Worm (Caenorhabditis elegans) whole organism, young adult: Measurements from ENCODE around the gene fbxa-218.

Experiments
- B0019.2 ChIP-seq: fragments of 200-800 bp; sonication (Bioruptor generic); conservative IDR thresholded peaks from 2 replicates; pipeline ENCODE4 v1.3.6; 2022; ENCODE audit warnings: missing genetic modification reagents, missing genetic modification characterization, missing compliant biosample characterization
- B0035.1 ChIP-seq: sonication (generic microtip); optimal IDR thresholded peaks from 2 replicates; lab custom pipeline; 2016; ENCODE audit warnings: missing genetic modification characterization, mild to moderate bottlenecking, missing compliant biosample characterization, missing genotype, missing genetic modification reagents
- B0336.3 ChIP-seq: fragments of 200-800 bp; sonication (Bioruptor generic); IDR thresholded peaks from 2 replicates; pipeline ENCODE4 v1.3.6; 2022; ENCODE audit warnings: missing genetic modification characterization, missing compliant biosample characterization
- F10E7.11 ChIP-seq: sonication (generic microtip); optimal IDR thresholded peaks from 2 replicates; lab custom pipeline; 2017; ENCODE audit warnings: mild to moderate bottlenecking, missing genetic modification characterization, moderate library complexity, missing compliant biosample characterization
- F33H1.4 ChIP-seq: fragments of 200-800 bp; sonication (Bioruptor generic); IDR thresholded peaks from 2 replicates; pipeline ENCODE4 v1.3.6; 2022; ENCODE audit warnings: missing genetic modification reagents, missing genetic modification characterization, missing compliant biosample characterization
- F49E8.2 ChIP-seq: sonication (generic microtip); optimal IDR thresholded peaks from 3 replicates; lab custom pipeline; 2017; ENCODE audit warnings: missing genetic modification characterization, mild to moderate bottlenecking, missing compliant biosample characterization, antibody characterized with exemption, moderate library complexity; ENCODE audit not compliant: insufficient read depth
- F55B11.4 ChIP-seq: sonication (generic microtip); optimal IDR thresholded peaks from 2 replicates; lab custom pipeline; 2016; ENCODE audit warnings: missing compliant biosample characterization, missing genetic modification characterization, borderline replicate concordance; ENCODE audit not compliant: insufficient read depth
- T26A5.8 ChIP-seq: sonication (generic microtip); optimal IDR thresholded peaks from 2 replicates; lab custom pipeline; 2016; ENCODE audit warnings: missing genetic modification characterization, missing compliant biosample characterization
- Y53F4B.3 ChIP-seq: fragments of 200-800 bp; sonication (Bioruptor generic); IDR thresholded peaks from 2 replicates; pipeline ENCODE4 v1.3.6; 2022; ENCODE audit warnings: missing genetic modification reagents, missing genetic modification characterization, missing compliant biosample characterization
- Y53G8AR.9 ChIP-seq: fragments of 200-800 bp; sonication (Bioruptor generic); conservative IDR thresholded peaks from 2 replicates; pipeline ENCODE4 v1.3.6; 2022; ENCODE audit warnings: missing genetic modification reagents, missing genetic modification characterization, missing compliant biosample characterization
- Y79H2A.3 ChIP-seq: fragments of 200-800 bp; sonication (Bioruptor generic); conservative IDR thresholded peaks from 2 replicates; pipeline ENCODE4 v1.3.6; 2022; ENCODE audit warnings: missing genetic modification reagents, missing genetic modification characterization, missing compliant biosample characterization
- Y95B8A.8 ChIP-seq: fragments of 200-800 bp; sonication (Bioruptor generic); IDR thresholded peaks from 2 replicates; pipeline ENCODE4 v1.3.6; 2022; ENCODE audit warnings: missing genetic modification reagents, missing genetic modification characterization, missing compliant biosample characterization
- attf-5 ChIP-seq: fragments of 200-800 bp; sonication (Bioruptor generic); optimal IDR thresholded peaks from 2 replicates; lab custom pipeline; 2018; ENCODE audit warnings: mild to moderate bottlenecking, missing genetic modification characterization, missing compliant biosample characterization
- cebp-1 ChIP-seq, 2 experiments: fragments of 200-800 bp in 1 of 2; sonication (Bioruptor generic) in 1 of 2; sonication (generic microtip) in 1 of 2; IDR thresholded peaks in 1 of 2; optimal IDR thresholded peaks in 1 of 2; 2 replicates each; pipeline versions ENCODE4 v1.3.6 to Lab custom; 2017 to 2022; ENCODE audit warnings: missing compliant biosample characterization in 2 of 2, missing genetic modification characterization in 2 of 2, mild to moderate bottlenecking in 1 of 2, missing genetic modification reagents in 1 of 2, moderate library complexity in 1 of 2
- cebp-2 ChIP-seq: fragments of 200-800 bp; sonication (Bioruptor generic); IDR thresholded peaks from 2 replicates; pipeline ENCODE4 v1.3.6; 2022; ENCODE audit warnings: missing genetic modification characterization, missing compliant biosample characterization
- ceh-27 ChIP-seq: fragments of 200-800 bp; sonication (Bioruptor generic); optimal IDR thresholded peaks from 2 replicates; lab custom pipeline; 2018; ENCODE audit warnings: mild to moderate bottlenecking, missing genetic modification characterization, moderate library complexity, missing compliant biosample characterization
- chd-7 ChIP-seq: sonication (generic microtip); optimal IDR thresholded peaks from 2 replicates; lab custom pipeline; 2016; ENCODE audit warnings: mild to moderate bottlenecking, missing genetic modification characterization, moderate library complexity, missing compliant biosample characterization
- dpff-1 ChIP-seq: sonication (generic microtip); optimal IDR thresholded peaks from 2 replicates; lab custom pipeline; 2017; ENCODE audit warnings: mild to moderate bottlenecking, missing genetic modification characterization, missing compliant biosample characterization
- dpl-1 ChIP-seq: fragments of 150-350 bp; optimal IDR thresholded peaks from 2 replicates; lab custom pipeline; 2014; ENCODE audit warnings: missing biosample characterization, missing genetic modification reagents, missing genetic modification characterization
- efl-1 ChIP-seq: fragments of 150-350 bp; optimal IDR thresholded peaks from 2 replicates; lab custom pipeline; 2014; ENCODE audit warnings: missing biosample characterization, missing genetic modification reagents, missing genetic modification characterization
- egl-44 ChIP-seq: fragments of 200-800 bp; sonication (Bioruptor generic); IDR thresholded peaks from 2 replicates; pipeline ENCODE4 v1.3.6; 2022; ENCODE audit warnings: missing genetic modification reagents, missing genetic modification characterization, missing compliant biosample characterization
- egrh-3 ChIP-seq: fragments of 200-800 bp; sonication (Bioruptor generic); IDR thresholded peaks from 2 replicates; pipeline ENCODE4 v1.3.6; 2022; ENCODE audit warnings: missing genetic modification reagents, missing genetic modification characterization, missing compliant biosample characterization
- fkh-3 ChIP-seq: sonication (generic microtip); optimal IDR thresholded peaks from 2 replicates; lab custom pipeline; 2016; ENCODE audit warnings: mild to moderate bottlenecking, missing genetic modification characterization, missing compliant biosample characterization
- gei-17 ChIP-seq: fragments of 200-800 bp; sonication (Bioruptor generic); optimal IDR thresholded peaks from 2 replicates; lab custom pipeline; 2018; ENCODE audit warnings: mild to moderate bottlenecking, missing genetic modification characterization, missing compliant biosample characterization
- hlh-26 ChIP-seq: fragments of 200-800 bp; sonication (Bioruptor generic); conservative IDR thresholded peaks from 2 replicates; pipeline ENCODE4 v1.3.6; 2022; ENCODE audit warnings: missing genetic modification reagents, missing genetic modification characterization, missing compliant biosample characterization
- let-526 ChIP-seq: fragments of 200-800 bp; sonication (Bioruptor generic); IDR thresholded peaks from 2 replicates; pipeline ENCODE4 v1.3.6; 2022; ENCODE audit warnings: missing genetic modification reagents, missing genetic modification characterization, missing compliant biosample characterization
- lin-26 ChIP-seq: fragments of 200-800 bp; sonication (Bioruptor generic); IDR thresholded peaks from 2 replicates; pipeline ENCODE4 v1.3.6; 2022; ENCODE audit warnings: missing genetic modification reagents, missing genetic modification characterization, missing compliant biosample characterization
- lin-35 ChIP-seq, 3 experiments: fragments of 150-350 bp in 2 of 3; sonication (generic microtip) in 1 of 3; optimal IDR thresholded peaks; 2 replicates each; lab custom pipeline; 2014 to 2018; ENCODE audit warnings: missing biosample characterization in 3 of 3, missing genetic modification characterization in 3 of 3, missing genetic modification reagents in 3 of 3
- lin-54 ChIP-seq: fragments of 200-800 bp; sonication (Bioruptor generic); optimal IDR thresholded peaks from 2 replicates; lab custom pipeline; 2018; ENCODE audit warnings: mild to moderate bottlenecking, missing genetic modification characterization, missing compliant biosample characterization
- lir-1 ChIP-seq: fragments of 200-800 bp; sonication (Bioruptor generic); conservative IDR thresholded peaks from 2 replicates; pipeline ENCODE4 v1.3.6; 2022; ENCODE audit warnings: missing genetic modification reagents, missing genetic modification characterization, missing compliant biosample characterization
- lsy-27 ChIP-seq: sonication (generic microtip); optimal IDR thresholded peaks from 2 replicates; lab custom pipeline; 2017; ENCODE audit warnings: missing genetic modification characterization, mild to moderate bottlenecking, missing compliant biosample characterization, antibody characterized with exemption, missing genotype, borderline replicate concordance; ENCODE audit not compliant: insufficient read depth
- madf-6 ChIP-seq: fragments of 200-800 bp; sonication (Bioruptor generic); IDR thresholded peaks from 2 replicates; pipeline ENCODE4 v1.3.6; 2022; ENCODE audit warnings: missing genetic modification reagents, missing genetic modification characterization, missing compliant biosample characterization
- madf-8 ChIP-seq: fragments of 200-800 bp; sonication (Bioruptor generic); conservative IDR thresholded peaks from 2 replicates; pipeline ENCODE4 v1.3.6; 2022; ENCODE audit warnings: missing genetic modification reagents, missing genetic modification characterization, missing compliant biosample characterization
- mxl-1 ChIP-seq: sonication (generic microtip); optimal IDR thresholded peaks from 2 replicates; lab custom pipeline; 2016; ENCODE audit warnings: missing genetic modification characterization, missing compliant biosample characterization
- nfya-1 ChIP-seq: sonication (generic microtip); optimal IDR thresholded peaks from 2 replicates; lab custom pipeline; 2017; ENCODE audit warnings: antibody characterized with exemption, missing compliant biosample characterization, missing genetic modification characterization, borderline replicate concordance; ENCODE audit not compliant: insufficient read depth
- nhr-80 ChIP-seq: sonication (generic microtip); optimal IDR thresholded peaks from 2 replicates; lab custom pipeline; 2016; ENCODE audit warnings: missing genetic modification characterization, missing compliant biosample characterization
- pha-4 ChIP-seq: fragments of 150-350 bp; sonication (generic microtip); optimal IDR thresholded peaks from 2 replicates; lab custom pipeline; 2014; ENCODE audit warnings: missing biosample characterization, missing genetic modification reagents, missing genetic modification characterization
- rec-8 ChIP-seq, 2 experiments: sonication (generic microtip); optimal IDR thresholded peaks; 2 replicates each; lab custom pipeline; 2016; ENCODE audit warnings: mild to moderate bottlenecking in 2 of 2, missing genetic modification characterization in 2 of 2, missing genetic modification reagents in 2 of 2, missing genotype in 2 of 2, missing biosample characterization in 1 of 2, missing compliant biosample characterization in 1 of 2, moderate library complexity in 1 of 2
- rpc-1 ChIP-seq, 2 experiments: fragments of 150-350 bp in 1 of 2; sonication (generic microtip) in 1 of 2; optimal IDR thresholded peaks; 2 replicates each; lab custom pipeline; 2014 to 2018; ENCODE audit warnings: missing biosample characterization in 1 of 2, missing genetic modification characterization in 1 of 2, missing genetic modification reagents in 1 of 2, missing genotype in 1 of 2
- snpc-1.3 ChIP-seq: sonication (generic microtip); optimal IDR thresholded peaks from 2 replicates; lab custom pipeline; 2017; ENCODE audit warnings: missing genetic modification characterization, mild to moderate bottlenecking, missing compliant biosample characterization, antibody characterized with exemption, moderate library complexity, missing genotype, missing genetic modification reagents; ENCODE audit not compliant: insufficient read depth
- snpc-3.4 ChIP-seq: sonication (generic microtip); optimal IDR thresholded peaks from 2 replicates; lab custom pipeline; 2017; ENCODE audit warnings: missing genetic modification characterization, mild to moderate bottlenecking, missing compliant biosample characterization, antibody characterized with exemption, moderate library complexity, missing genotype, missing genetic modification reagents
- xnd-1 ChIP-seq: sonication (generic microtip); optimal IDR thresholded peaks from 2 replicates; lab custom pipeline; 2016; ENCODE audit warnings: missing genotype, missing genetic modification reagents, missing genetic modification characterization, missing compliant biosample characterization
- zim-3 ChIP-seq: sonication (generic microtip); optimal IDR thresholded peaks from 2 replicates; lab custom pipeline; 2017; ENCODE audit warnings: mild to moderate bottlenecking, missing genetic modification characterization, moderate library complexity, missing compliant biosample characterization
- ztf-28 ChIP-seq: fragments of 200-800 bp; sonication (Bioruptor generic); IDR thresholded peaks from 2 replicates; pipeline ENCODE4 v1.3.6; 2022; ENCODE audit warnings: missing genetic modification reagents, missing genetic modification characterization, missing compliant biosample characterization

The fbxa-218 gene

DNA sequence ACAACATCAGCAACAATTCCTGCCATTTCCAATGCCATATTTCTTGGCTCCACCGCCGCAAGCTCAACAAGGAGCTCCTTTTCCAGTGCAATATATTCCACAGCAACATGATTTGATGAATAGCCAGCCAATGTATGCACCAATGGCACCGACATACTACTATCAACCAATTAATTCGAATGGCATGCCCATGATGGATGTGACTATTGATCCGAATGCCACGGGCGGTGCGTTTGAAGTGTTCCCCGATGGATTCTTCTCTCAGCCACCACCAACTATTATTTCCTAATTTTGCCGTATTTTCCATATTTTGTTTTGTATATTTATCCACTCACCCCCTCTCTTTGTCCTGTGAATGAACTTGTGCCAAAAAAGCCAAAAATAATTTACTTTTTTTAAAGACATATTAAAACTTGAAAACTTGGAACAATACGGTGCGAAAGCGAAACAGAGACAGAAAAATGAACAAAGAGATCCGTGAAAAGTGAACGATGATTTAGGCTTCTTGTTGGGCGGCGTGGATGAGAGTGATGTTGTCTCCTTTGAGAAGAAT, 7.4 kb upstream of the fbxa-218 start (continued):
- TF ChIP-seq xnd-1 (tag; lab: Kevin White, UChicago) (peak; percentile 13), lin-54 (GFP tag; lab: Kevin White, UChicago) (peak; percentile 42), madf-8 (GFP tag; lab: Robert Waterston, UW) (peak; percentile 25; the same call in 1 of the 2 replicates), B0336.3 (peak; percentile 69), egl-44 (GFP tag; lab: Robert Waterston, UW) (no peak), fkh-3 (tag; lab: Kevin White, UChicago) (no peak), Y95B8A.8 (GFP tag; lab: Robert Waterston, UW) (peak; percentile 67), F10E7.11 (tag; lab: Kevin White, UChicago) (peak; percentile 13), F55B11.4 (tag; lab: Kevin White, UChicago) (no peak)
- TF ChIP-seq, all 124 proteins: peak for 27

DNA sequence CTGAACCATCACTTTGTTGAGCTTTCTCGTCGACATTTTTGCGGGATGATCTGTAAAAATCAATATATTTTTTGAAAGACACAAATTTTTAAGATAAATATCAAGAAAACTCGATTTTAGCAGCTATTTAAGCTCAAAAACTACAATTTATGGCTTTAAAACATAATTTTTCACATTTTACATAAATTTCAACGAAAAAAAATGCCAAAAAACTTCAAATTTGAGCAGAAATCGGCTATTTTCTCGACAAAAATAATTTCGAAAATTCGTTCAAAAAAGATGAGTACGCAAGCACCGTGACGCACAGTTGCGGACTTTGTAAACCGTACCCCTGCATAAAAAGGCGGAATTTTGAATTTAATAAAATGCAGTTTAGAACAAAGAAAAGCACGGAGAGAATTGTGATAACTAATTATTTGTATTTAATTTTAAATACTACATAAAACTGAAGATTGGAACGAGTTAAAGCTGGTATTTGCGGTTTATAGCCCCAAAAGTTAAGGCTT, 6.7 kb upstream of the fbxa-218 start, which contains the start of gene snr-6:
Gene snr-6 (minus strand): TSS at position 51 of the 506 bp plus-strand sequence.
- TF ChIP-seq chd-7 (tag; lab: Kevin White, UChicago) = no peak
- peak; percentile 90 for TF ChIP-seq dpl-1 (GFP tag; lab: Kevin White, UChicago)
- TF ChIP-seq hlh-26 = no peak
- no peak for TF ChIP-seq cebp-2
- TF ChIP-seq lin-26 (GFP tag; lab: Robert Waterston, UW) = no peak
- peak; percentile 17 for TF ChIP-seq attf-5 (GFP tag; lab: Kevin White, UChicago)
- no peak for TF ChIP-seq lir-1 (GFP tag; lab: Robert Waterston, UW)
- no peak for TF ChIP-seq Y53G8AR.9
- peak; percentile 60 to 90 (median 68) for TF ChIP-seq lin-35 (GFP tag; optimal IDR thresholded peaks at IDR 0.05; lab: Kevin White, UChicago)
- TF ChIP-seq T26A5.8 (tag; lab: Kevin White, UChicago) = no peak
- TF ChIP-seq ztf-28 (GFP tag; lab: Robert Waterston, UW) = no peak
- TF ChIP-seq B0019.2 = no peak
- no peak for TF ChIP-seq mxl-1 (tag; lab: Kevin White, UChicago)
- TF ChIP-seq let-526 (GFP tag; lab: Robert Waterston, UW) = no peak
- no peak for TF ChIP-seq egrh-3 (GFP tag; lab: Robert Waterston, UW)
- TF ChIP-seq cebp-1 (GFP tag; IDR thresholded peaks at IDR 0.05; lab: Robert Waterston, UW) = no peak
- TF ChIP-seq cebp-1 (tag; optimal IDR thresholded peaks at IDR 0.05; lab: Kevin White, UChicago) = no peak
- no peak for TF ChIP-seq gei-17 (GFP tag; lab: Kevin White, UChicago)
- peak; percentile 11 for TF ChIP-seq F49E8.2 (tag; lab: Kevin White, UChicago)
- TF ChIP-seq Y53F4B.3 (GFP tag; lab: Robert Waterston, UW) = no peak
- TF ChIP-seq madf-6 = no peak; the same call in 1 of the 2 replicates
- peak; percentile 10 for TF ChIP-seq rpc-1 (optimal IDR thresholded peaks at IDR 0.05; lab: Kevin White, UChicago)
- TF ChIP-seq rpc-1 (tag; optimal IDR thresholded peaks at IDR 0.05; lab: Kevin White, UChicago) = no peak
- no peak for TF ChIP-seq rec-8 (tag; optimal IDR thresholded peaks at IDR 0.05; lab: Kevin White, UChicago)
- TF ChIP-seq nfya-1 (tag; lab: Kevin White, UChicago) = no peak
- TF ChIP-seq lsy-27 (tag; lab: Kevin White, UChicago) = no peak
- no peak for TF ChIP-seq pha-4
- TF ChIP-seq ceh-27 (GFP tag; lab: Kevin White, UChicago) = peak; percentile 17
- no peak for TF ChIP-seq Y79H2A.3 (GFP tag; lab: Robert Waterston, UW)
- TF ChIP-seq snpc-3.4 = peak; percentile 46
- peak; percentile 39 for TF ChIP-seq F33H1.4
- TF ChIP-seq zim-3 = no peak
- TF ChIP-seq B0035.1 = no peak
- peak; percentile 83 for TF ChIP-seq efl-1 (GFP tag; lab: Kevin White, UChicago)
- TF ChIP-seq nhr-80 (tag; lab: Kevin White, UChicago) = no peak
- peak; percentile 6 for TF ChIP-seq snpc-1.3 (tag; lab: Kevin White, UChicago)
- no peak for TF ChIP-seq dpff-1 (tag; lab: Kevin White, UChicago)
